Worm (Caenorhabditis elegans) whole organism, L3 larva: Measurements from ENCODE around the gene srbc-50.

Experiments
- aly-2 ChIP-seq: fragments of 150-350 bp; optimal IDR thresholded peaks from 2 replicates; lab custom pipeline; 2014; ENCODE audit warnings: missing biosample characterization, missing genetic modification characterization
- ceh-82 ChIP-seq: fragments of 150-350 bp; optimal IDR thresholded peaks from 2 replicates; lab custom pipeline; 2014; ENCODE audit warnings: missing biosample characterization, missing genetic modification characterization
- egl-27 ChIP-seq: sonication (generic microtip); optimal IDR thresholded peaks from 4 replicates; lab custom pipeline; 2017; ENCODE audit warnings: missing biosample characterization, missing genetic modification reagents, missing genetic modification characterization
- elt-2 ChIP-seq: sonication (generic microtip); optimal IDR thresholded peaks from 2 replicates; lab custom pipeline; 2016; ENCODE audit warnings: missing genetic modification reagents, mild to moderate bottlenecking, missing genetic modification characterization, missing compliant biosample characterization
- lin-39 ChIP-seq: fragments of 150-350 bp; optimal IDR thresholded peaks from 2 replicates; lab custom pipeline; 2018; ENCODE audit warnings: missing biosample characterization, missing genetic modification reagents, missing genetic modification characterization
- nhr-25 ChIP-seq: sonication (generic microtip); optimal IDR thresholded peaks from 2 replicates; lab custom pipeline; 2017; ENCODE audit warnings: missing biosample characterization, missing genetic modification characterization
- pha-4 ChIP-seq: fragments of 150-350 bp; optimal IDR thresholded peaks from 2 replicates; lab custom pipeline; 2014; ENCODE audit warnings: missing biosample characterization, missing genetic modification reagents, missing genetic modification characterization
- snpc-4 ChIP-seq: fragments of 150-350 bp; optimal IDR thresholded peaks from 2 replicates; lab custom pipeline; 2014; ENCODE audit warnings: missing biosample characterization, missing genetic modification characterization
- ztf-11 ChIP-seq: fragments of 150-350 bp; optimal IDR thresholded peaks from 2 replicates; lab custom pipeline; 2014; ENCODE audit warnings: missing biosample characterization, missing genetic modification characterization

DNA sequence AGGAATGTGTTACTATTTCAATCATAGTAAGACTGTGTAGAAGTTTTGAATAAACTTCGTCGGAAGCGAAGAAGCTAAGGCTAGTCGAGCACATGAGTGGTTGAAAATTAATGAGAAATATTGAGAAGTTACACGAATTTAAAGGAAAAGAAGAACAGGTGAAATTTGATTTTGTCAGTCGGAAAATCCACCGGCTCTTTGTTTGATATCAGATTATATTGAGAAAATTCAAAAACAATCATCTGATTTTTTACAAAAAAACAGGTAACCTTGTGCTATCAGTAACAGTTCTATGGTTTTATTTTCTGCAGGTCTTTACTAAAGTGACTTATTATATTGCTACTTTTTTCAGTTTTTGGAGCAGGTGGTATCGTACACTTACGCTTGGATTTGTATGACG, 33.5 kb upstream of the srbc-50 start, which contains the start of gene srh-148:
- TF ChIP-seq ztf-11 (tag; lab: Kevin White, UChicago) (no peak), pha-4 (tag; lab: Kevin White, UChicago) (no peak), lin-39 (tag; lab: Kevin White, UChicago) (no peak), nhr-25 (tag; lab: Kevin White, UChicago) (no peak), egl-27 (tag; lab: Kevin White, UChicago) (no peak), snpc-4 (tag; lab: Kevin White, UChicago) (no peak), elt-2 (tag; lab: Kevin White, UChicago) (no peak), ceh-82 (tag; lab: Kevin White, UChicago) (no peak), aly-2 (tag; lab: Kevin White, UChicago) (no peak)
